Fruit fly (Drosophila melanogaster) whole organism, embryonic: ENCODE measurements around the gene TwdlE.
A peak's percentile ranks its signal among the peaks of the same experiment; 100 is the strongest.

ENCODE experiments used
- Abd-B ChIP-seq: fragments of 200-800 bp; sonication (Bioruptor generic); optimal IDR thresholded peaks from 2 replicates; lab custom pipeline; 2018; ENCODE audit warnings: missing biosample characterization, mild to moderate bottlenecking, missing genetic modification characterization, moderate library complexity
- Awh ChIP-seq: fragments of 200-800 bp; sonication (Bioruptor generic); IDR thresholded peaks from 2 replicates; pipeline ENCODE4, ENCODE4 v1.3.6; 2022; ENCODE audit warnings: missing biosample characterization, missing genetic modification characterization
- CG10959 ChIP-seq: fragments of 200-800 bp; sonication (Bioruptor generic); IDR thresholded peaks from 2 replicates; pipeline ENCODE4 v1.3.6; 2022; ENCODE audit warnings: missing biosample characterization, missing genetic modification characterization
- CG10979 ChIP-seq: fragments of 200-800 bp; sonication (Bioruptor generic); optimal IDR thresholded peaks from 2 replicates; lab custom pipeline; 2018; ENCODE audit warnings: missing biosample characterization, mild to moderate bottlenecking, missing genetic modification characterization, moderate library complexity
- CG11085 ChIP-seq: fragments of 200-800 bp; sonication (Bioruptor generic); IDR thresholded peaks from 2 replicates; pipeline ENCODE4 v1.3.6; 2022; ENCODE audit warnings: missing biosample characterization, missing genetic modification characterization
- CG11695 ChIP-seq: fragments of 200-800 bp; sonication (Bioruptor generic); IDR thresholded peaks from 3 replicates; pipeline ENCODE4 v1.3.6; 2022; ENCODE audit warnings: missing biosample characterization, missing genetic modification characterization
- CG13894 ChIP-seq: fragments of 200-800 bp; sonication (Bioruptor generic); optimal IDR thresholded peaks from 3 replicates; lab custom pipeline; 2018; ENCODE audit warnings: missing biosample characterization, mild to moderate bottlenecking, missing genetic modification characterization, moderate library complexity
- CG14441 ChIP-seq: fragments of 200-800 bp; sonication (Bioruptor generic); IDR thresholded peaks from 2 replicates; pipeline ENCODE4 v1.3.6; 2022; ENCODE audit warnings: missing biosample characterization, missing genetic modification characterization
- CG14667 ChIP-seq: fragments of 200-800 bp; sonication (Bioruptor generic); IDR thresholded peaks from 2 replicates; pipeline ENCODE4 v1.3.6; 2022; ENCODE audit warnings: missing biosample characterization, missing genetic modification characterization
- CG16779 ChIP-seq: fragments of 200-800 bp; sonication (Bioruptor generic); IDR thresholded peaks from 2 replicates; pipeline ENCODE4 v1.3.6; 2022; ENCODE audit warnings: missing biosample characterization, missing genetic modification characterization
- CG17328 ChIP-seq: fragments of 200-800 bp; sonication (Bioruptor generic); IDR thresholded peaks from 2 replicates; pipeline ENCODE4 v1.3.6; 2022; ENCODE audit warnings: missing biosample characterization, missing genetic modification characterization
- CG17361 ChIP-seq: fragments of 200-800 bp; sonication (Bioruptor generic); IDR thresholded peaks from 3 replicates; pipeline ENCODE4 v1.3.6; 2022; ENCODE audit warnings: missing biosample characterization, missing genetic modification characterization
- CG17912 ChIP-seq: fragments of 200-800 bp; sonication (Bioruptor generic); optimal IDR thresholded peaks from 2 replicates; lab custom pipeline; 2018; ENCODE audit warnings: missing biosample characterization, mild to moderate bottlenecking, missing genetic modification characterization
- CG2889 ChIP-seq: fragments of 200-800 bp; sonication (Bioruptor generic); IDR thresholded peaks from 3 replicates; pipeline ENCODE4 v1.3.6; 2022; ENCODE audit warnings: missing biosample characterization, missing genetic modification characterization
- CG33557 ChIP-seq: fragments of 200-800 bp; sonication (Bioruptor generic); optimal IDR thresholded peaks from 2 replicates; lab custom pipeline; 2019; ENCODE audit warnings: missing biosample characterization, mild to moderate bottlenecking, missing genetic modification characterization, moderate library complexity
- CG4424 ChIP-seq: fragments of 200-800 bp; sonication (Bioruptor generic); optimal IDR thresholded peaks from 3 replicates; lab custom pipeline; 2016; ENCODE audit warnings: missing biosample characterization, missing genetic modification characterization
- CG6813 ChIP-seq: fragments of 200-800 bp; sonication (Bioruptor generic); optimal IDR thresholded peaks from 2 replicates; lab custom pipeline; 2017; ENCODE audit warnings: missing biosample characterization, missing genetic modification characterization, mild to moderate bottlenecking, moderate library complexity, missing genetic modification reagents
- CG7839 ChIP-seq: fragments of 200-800 bp; sonication (Bioruptor generic); optimal IDR thresholded peaks from 3 replicates; lab custom pipeline; 2018; ENCODE audit warnings: missing biosample characterization, mild to moderate bottlenecking, missing genetic modification characterization, moderate library complexity
- CG8478 ChIP-seq: fragments of >200 bp; optimal IDR thresholded peaks from 2 replicates; lab custom pipeline; 2018
- CG8924 ChIP-seq: fragments of 200-800 bp; optimal IDR thresholded peaks from 3 replicates; lab custom pipeline; 2019; ENCODE audit warnings: missing biosample characterization, mild to moderate bottlenecking, missing genetic modification characterization, moderate library complexity
- CkIIα-i1 ChIP-seq: fragments of 200-800 bp; sonication (Bioruptor generic); IDR thresholded peaks from 2 replicates; pipeline ENCODE4 v1.3.6; 2022; ENCODE audit warnings: missing biosample characterization, missing genetic modification characterization
- Dip3 ChIP-seq: fragments of 200-800 bp; sonication (Bioruptor generic); optimal IDR thresholded peaks from 3 replicates; lab custom pipeline; 2016; ENCODE audit warnings: missing biosample characterization, missing genetic modification characterization
- Dref ChIP-seq: fragments of 200-800 bp; sonication (Bioruptor generic); IDR thresholded peaks from 2 replicates; pipeline ENCODE4 v1.3.6; 2022; ENCODE audit warnings: missing biosample characterization, missing genetic modification characterization
- E2f1 ChIP-seq: fragments of 200-800 bp; sonication (Bioruptor generic); IDR thresholded peaks from 2 replicates; pipeline ENCODE4 v1.3.6; 2022; ENCODE audit warnings: missing biosample characterization, missing genetic modification characterization
- HLH54F ChIP-seq: fragments of 200-800 bp; sonication (Bioruptor generic); optimal IDR thresholded peaks from 3 replicates; lab custom pipeline; 2016; ENCODE audit warnings: missing biosample characterization, missing genetic modification characterization
- Lpt ChIP-seq: fragments of >200 bp; optimal IDR thresholded peaks from 2 replicates; lab custom pipeline; 2018; ENCODE audit warnings: missing biosample characterization, missing genetic modification characterization
- MTF-1 ChIP-seq: fragments of 200-800 bp; sonication (Bioruptor generic); optimal IDR thresholded peaks from 2 replicates; lab custom pipeline; 2018; ENCODE audit warnings: missing biosample characterization, mild to moderate bottlenecking, missing genetic modification characterization, borderline replicate concordance
- TFAM ChIP-seq: fragments of 200-800 bp; sonication (Bioruptor generic); optimal IDR thresholded peaks from 2 replicates; lab custom pipeline; 2017; ENCODE audit warnings: missing biosample characterization, missing genetic modification characterization, inconsistent platforms
- Xbp1 ChIP-seq: fragments of 200-800 bp; sonication (Bioruptor generic); optimal IDR thresholded peaks from 3 replicates; lab custom pipeline; 2016; ENCODE audit warnings: missing biosample characterization, mild to moderate bottlenecking, missing genetic modification characterization
- ap ChIP-seq: fragments of 200-800 bp; sonication (Bioruptor generic); IDR thresholded peaks from 2 replicates; pipeline ENCODE4 v1.3.6; 2022; ENCODE audit warnings: missing biosample characterization, missing genetic modification characterization
- ase ChIP-seq: fragments of 200-800 bp; sonication (Bioruptor generic); IDR thresholded peaks from 3 replicates; pipeline ENCODE4 v1.3.6; 2022; ENCODE audit warnings: missing biosample characterization, missing genetic modification characterization
- chif ChIP-seq, 2 experiments: fragments of 200-800 bp; sonication (Bioruptor generic); optimal IDR thresholded peaks; 3 replicates each; lab custom pipeline; 2016; ENCODE audit warnings: missing biosample characterization in 2 of 2, missing genetic modification characterization in 2 of 2
- crp ChIP-seq, 2 experiments: fragments of 200-800 bp; sonication (Bioruptor generic); optimal IDR thresholded peaks; 2 replicates in 1 of 2; 3 replicates in 1 of 2; lab custom pipeline; 2017; ENCODE audit warnings: missing biosample characterization in 2 of 2, missing genetic modification characterization in 2 of 2, mild to moderate bottlenecking in 1 of 2, moderate library complexity in 1 of 2
- dimm ChIP-seq: fragments of 200-800 bp; sonication (Bioruptor generic); IDR thresholded peaks from 2 replicates; pipeline ENCODE4 v1.3.6; 2022; ENCODE audit warnings: missing biosample characterization, missing genetic modification characterization
- dysf ChIP-seq: fragments of 200-800 bp; sonication (Bioruptor generic); IDR thresholded peaks from 3 replicates; pipeline ENCODE4 v1.3.6; 2022; ENCODE audit warnings: missing biosample characterization, missing genetic modification characterization
- gcm ChIP-seq: fragments of 200-800 bp; sonication (Bioruptor generic); optimal IDR thresholded peaks from 2 replicates; lab custom pipeline; 2019; ENCODE audit warnings: missing biosample characterization, mild to moderate bottlenecking, missing genetic modification characterization, moderate library complexity
- gfzf ChIP-seq: fragments of 200-800 bp; sonication (Bioruptor generic); optimal IDR thresholded peaks from 2 replicates; lab custom pipeline; 2016; ENCODE audit warnings: missing biosample characterization, mild to moderate bottlenecking, missing genetic modification characterization, moderate library complexity
- gsb-n ChIP-seq: fragments of 200-800 bp; sonication (Bioruptor generic); optimal IDR thresholded peaks from 3 replicates; lab custom pipeline; 2018; ENCODE audit warnings: missing biosample characterization, mild to moderate bottlenecking, missing genetic modification characterization
- h ChIP-seq: fragments of >200 bp; optimal IDR thresholded peaks from 2 replicates; lab custom pipeline; 2017
- jumu ChIP-seq: fragments of 200-800 bp; sonication (Bioruptor generic); optimal IDR thresholded peaks from 3 replicates; lab custom pipeline; 2016; ENCODE audit warnings: missing biosample characterization, missing genetic modification characterization
- otp ChIP-seq: fragments of 200-800 bp; sonication (Bioruptor generic); IDR thresholded peaks from 3 replicates; pipeline ENCODE4, ENCODE4 v1.3.6; 2022; ENCODE audit warnings: missing biosample characterization, missing genetic modification characterization
- pfk ChIP-seq: fragments of 200-800 bp; sonication (Bioruptor generic); optimal IDR thresholded peaks from 2 replicates; lab custom pipeline; 2018; ENCODE audit warnings: missing biosample characterization, mild to moderate bottlenecking, missing genetic modification characterization, moderate library complexity
- run ChIP-seq: fragments of 200-800 bp; sonication (Bioruptor generic); optimal IDR thresholded peaks from 3 replicates; lab custom pipeline; 2018; ENCODE audit warnings: missing biosample characterization, mild to moderate bottlenecking, missing genetic modification characterization
- scrt ChIP-seq: fragments of 200-800 bp; sonication (Bioruptor generic); optimal IDR thresholded peaks from 2 replicates; lab custom pipeline; 2018; ENCODE audit warnings: missing biosample characterization, mild to moderate bottlenecking, missing genetic modification characterization, moderate library complexity
- slbo ChIP-seq: fragments of 200-800 bp; sonication (Bioruptor generic); IDR thresholded peaks from 2 replicates; pipeline ENCODE4 v1.3.6; 2022; ENCODE audit warnings: missing biosample characterization, missing genetic modification characterization
- usp ChIP-seq: fragments of >200 bp; optimal IDR thresholded peaks from 2 replicates; lab custom pipeline; 2017; ENCODE audit warnings: missing biosample characterization, missing genetic modification characterization
- vvl ChIP-seq: fragments of 200-800 bp; sonication (Bioruptor generic); IDR thresholded peaks from 2 replicates; pipeline ENCODE4 v1.3.6; 2022; ENCODE audit warnings: missing biosample characterization, missing genetic modification characterization
- zen ChIP-seq: fragments of 200-800 bp; sonication (Bioruptor generic); optimal IDR thresholded peaks from 3 replicates; lab custom pipeline; 2018; ENCODE audit warnings: missing biosample characterization, mild to moderate bottlenecking, missing genetic modification characterization, moderate library complexity
- zfh2 ChIP-seq: fragments of 200-800 bp; sonication (Bioruptor generic); optimal IDR thresholded peaks from 2 replicates; lab custom pipeline; 2016; ENCODE audit warnings: missing biosample characterization, missing genetic modification characterization

TwdlE gene

DNA sequence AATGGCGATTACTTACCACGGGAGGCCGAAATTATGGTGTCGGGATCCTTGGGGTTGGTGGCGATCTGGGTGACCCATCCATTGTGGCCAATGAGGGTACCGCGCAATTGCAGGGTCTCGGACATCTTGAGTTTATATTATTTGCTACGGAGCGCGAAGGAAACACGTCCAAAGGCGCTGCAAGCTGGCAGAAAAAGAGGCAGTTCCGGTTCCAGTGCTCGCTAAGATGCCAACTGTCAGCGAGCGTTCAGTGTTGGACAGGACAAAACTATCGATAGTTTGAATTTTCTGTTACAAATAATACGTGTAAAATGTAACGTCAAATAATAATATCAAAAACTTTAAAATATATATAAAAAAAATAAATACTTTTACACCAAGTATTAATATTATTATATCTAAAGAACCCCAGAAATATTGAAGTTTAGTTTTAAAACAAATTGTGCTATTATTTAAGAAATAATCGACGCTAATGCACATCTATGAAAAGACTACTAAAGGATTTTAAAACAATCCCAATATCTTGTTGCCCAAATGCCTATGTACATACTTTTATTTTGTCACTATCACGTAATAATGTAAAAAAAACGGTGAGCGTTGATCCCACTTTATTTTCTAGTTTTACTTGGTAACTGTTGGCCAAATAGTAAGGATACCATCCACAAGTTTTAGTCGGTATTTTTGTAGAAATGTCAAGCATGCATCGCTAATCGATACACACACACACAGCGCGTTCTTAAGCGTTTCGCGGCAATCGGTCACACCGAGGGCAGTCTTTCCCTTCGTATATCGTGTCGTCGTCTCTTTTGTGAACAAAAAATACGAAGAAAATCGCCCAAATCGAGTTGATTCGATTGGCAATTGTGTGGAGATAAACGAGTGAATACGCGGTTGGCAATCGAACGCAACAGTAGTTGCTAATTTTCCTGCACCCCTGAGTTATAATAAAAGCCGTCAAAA is 33.3 kb downstream of the TwdlE start, which contains the start of the genes Rack1 and mts (continued):
- TF ChIP-seq chif (GFP tag; optimal IDR thresholded peaks at IDR 0.05; lab: Kevin White, UChicago), result peak; percentile 45 to 68
- peak; percentile 94 for TF ChIP-seq CG6813 (GFP tag; lab: Kevin White, UChicago)
- peak; percentile 74; the same call in 1 of the 2 replicates for TF ChIP-seq ap (GFP tag; lab: Robert Waterston, UW)
- peak; percentile 67 for TF ChIP-seq CG14441 (GFP tag; lab: Robert Waterston, UW)
- TF ChIP-seq dimm (GFP tag; lab: Robert Waterston, UW), result no peak
- TF ChIP-seq zen (tag; lab: Kevin White, UChicago), result peak; percentile 29
- TF ChIP-seq CG8478 (lab: Kevin White, UChicago), result no peak
- peak; percentile 70 for TF ChIP-seq Dref (GFP tag; lab: Robert Waterston, UW)
- TF ChIP-seq CG7839 (tag; lab: Kevin White, UChicago), result peak; percentile 82
- peak; percentile 91 for TF ChIP-seq vvl (GFP tag; lab: Robert Waterston, UW)
- TF ChIP-seq zfh2 (GFP tag; lab: Kevin White, UChicago), result peak; percentile 65
- peak; percentile 81 for TF ChIP-seq Awh
- peak; percentile 64 for TF ChIP-seq E2f1 (GFP tag; lab: Robert Waterston, UW)
- TF ChIP-seq Dip3 (GFP tag; lab: Kevin White, UChicago), result peak; percentile 59
- peak; percentile 70 for TF ChIP-seq gcm (GFP tag; lab: Kevin White, UChicago)
- TF ChIP-seq usp (GFP tag; lab: Kevin White, UChicago), result no peak
- TF ChIP-seq HLH54F, result peak; percentile 75
- peak; percentile 88 for TF ChIP-seq CG17328
- peak; percentile 92 for TF ChIP-seq gfzf (GFP tag; lab: Kevin White, UChicago)
- peak; percentile 87 for TF ChIP-seq CG4424 (GFP tag; lab: Kevin White, UChicago)
- peak; percentile 78 for TF ChIP-seq CG16779 (GFP tag; lab: Robert Waterston, UW)
- TF ChIP-seq TFAM (GFP tag; lab: Kevin White, UChicago), result peak; percentile 15
- peak; percentile 71 for TF ChIP-seq CG10959
- TF ChIP-seq crp (GFP tag; optimal IDR thresholded peaks at IDR 0.05; lab: Kevin White, UChicago), result peak in 1 of 2 experiments; percentile 54
- TF ChIP-seq CG13894 (tag; lab: Kevin White, UChicago), result peak; percentile 80
- peak; percentile 87 for TF ChIP-seq CG17912 (GFP tag; lab: Kevin White, UChicago)
- 0 out of 2 replicates have a peak, but pooled peaks have one; percentile 7 for TF ChIP-seq CkIIα-i1 (GFP tag; lab: Robert Waterston, UW)
- TF ChIP-seq ase (GFP tag; lab: Robert Waterston, UW), result peak; percentile 74; the same call in 2 of the 3 replicates
- peak; percentile 33; the same call in 1 of the 2 replicates for TF ChIP-seq CG14667 (GFP tag; lab: Robert Waterston, UW)
- peak; percentile 75; the same call in 2 of the 3 replicates for TF ChIP-seq dysf (GFP tag; lab: Robert Waterston, UW)
- TF ChIP-seq h (lab: Kevin White, UChicago), result no peak
- peak; percentile 89 for TF ChIP-seq otp (GFP tag; lab: Robert Waterston, UW)
- TF ChIP-seq MTF-1 (GFP tag; lab: Kevin White, UChicago), result peak; percentile 97
- TF ChIP-seq CG33557 (GFP tag; lab: Kevin White, UChicago), result peak; percentile 62
- peak; percentile 36 for TF ChIP-seq Abd-B (GFP tag; lab: Kevin White, UChicago)
- peak; percentile 63; the same call in 2 of the 3 replicates for TF ChIP-seq CG17361 (GFP tag; lab: Robert Waterston, UW)
- TF ChIP-seq CG10979 (tag; lab: Kevin White, UChicago), result peak; percentile 66
- TF ChIP-seq gsb-n (tag; lab: Kevin White, UChicago), result peak; percentile 73
- peak; percentile 64 for TF ChIP-seq CG8924 (tag; lab: Kevin White, UChicago)
- TF ChIP-seq CG11695 (GFP tag; lab: Robert Waterston, UW), result peak; percentile 58; the same call in 2 of the 3 replicates
- peak; percentile 83 for TF ChIP-seq scrt (GFP tag; lab: Kevin White, UChicago)
- TF ChIP-seq pfk (GFP tag; lab: Kevin White, UChicago), result peak; percentile 80
- TF ChIP-seq jumu, result peak; percentile 56
- TF ChIP-seq slbo, result peak; percentile 84
- peak; percentile 74 for TF ChIP-seq CG11085 (GFP tag; lab: Robert Waterston, UW)
- TF ChIP-seq Lpt, result no peak
- peak; percentile 82 for TF ChIP-seq Xbp1 (GFP tag; lab: Kevin White, UChicago)
- TF ChIP-seq CG2889 (GFP tag; lab: Robert Waterston, UW), result 0 out of 3 replicates have a peak, but pooled peaks have one; percentile 11
- peak; percentile 57 for TF ChIP-seq run
